Worm (Caenorhabditis elegans) whole organism, young adult: Measurements from ENCODE around the gene T09B9.3.

Experiments
- C17E4.6 ChIP-seq: fragments of 200-800 bp; sonication (Bioruptor generic); IDR thresholded peaks from 2 replicates; pipeline ENCODE4 v1.3.6; 2022; ENCODE audit warnings: missing genetic modification reagents, missing genetic modification characterization, missing compliant biosample characterization
- akir-1 ChIP-seq: fragments of 200-800 bp; sonication (Bioruptor generic); optimal IDR thresholded peaks from 2 replicates; lab custom pipeline; 2018; ENCODE audit warnings: mild to moderate bottlenecking, missing genetic modification characterization, moderate library complexity, missing compliant biosample characterization
- ceh-58 ChIP-seq: fragments of 200-800 bp; sonication (Bioruptor generic); IDR thresholded peaks from 2 replicates; pipeline ENCODE4 v1.3.6; 2022; ENCODE audit warnings: missing genetic modification characterization, missing compliant biosample characterization
- ceh-79 ChIP-seq: sonication (generic microtip); optimal IDR thresholded peaks from 2 replicates; lab custom pipeline; 2017; ENCODE audit warnings: mild to moderate bottlenecking, missing genetic modification characterization, missing compliant biosample characterization
- dpff-1 ChIP-seq: sonication (generic microtip); optimal IDR thresholded peaks from 2 replicates; lab custom pipeline; 2017; ENCODE audit warnings: mild to moderate bottlenecking, missing genetic modification characterization, missing compliant biosample characterization
- efl-1 ChIP-seq: fragments of 150-350 bp; optimal IDR thresholded peaks from 2 replicates; lab custom pipeline; 2014; ENCODE audit warnings: missing biosample characterization, missing genetic modification reagents, missing genetic modification characterization
- lin-35 ChIP-seq, 3 experiments: fragments of 150-350 bp in 2 of 3; sonication (generic microtip) in 1 of 3; optimal IDR thresholded peaks; 2 replicates each; lab custom pipeline; 2014 to 2018; ENCODE audit warnings: missing biosample characterization in 3 of 3, missing genetic modification characterization in 3 of 3, missing genetic modification reagents in 3 of 3
- nfya-2 ChIP-seq: fragments of 200-800 bp; sonication (Bioruptor generic); IDR thresholded peaks from 2 replicates; pipeline ENCODE4 v1.3.6; 2022; ENCODE audit warnings: missing genetic modification reagents, missing genetic modification characterization, missing compliant biosample characterization
- snpc-4 ChIP-seq, 5 experiments: fragments of 150-350 bp in 1 of 5; sonication (generic microtip) in 4 of 5; optimal IDR thresholded peaks; 2 replicates each; lab custom pipeline; 2014 to 2018; ENCODE audit warnings: missing genetic modification characterization in 5 of 5, missing biosample characterization in 3 of 5, antibody characterized with exemption in 2 of 5, mild to moderate bottlenecking in 2 of 5, missing compliant biosample characterization in 2 of 5, missing genotype in 2 of 5, moderate library complexity in 2 of 5, missing genetic modification reagents in 1 of 5
- somi-1 ChIP-seq: fragments of 200-800 bp; sonication (Bioruptor generic); optimal IDR thresholded peaks from 2 replicates; lab custom pipeline; 2018; ENCODE audit warnings: mild to moderate bottlenecking, missing genetic modification characterization, missing compliant biosample characterization
- unc-130 ChIP-seq: sonication (generic microtip); optimal IDR thresholded peaks from 2 replicates; lab custom pipeline; 2016; ENCODE audit warnings: missing genetic modification reagents, missing genetic modification characterization, missing compliant biosample characterization
- unc-62 ChIP-seq: fragments of 150-350 bp; optimal IDR thresholded peaks from 2 replicates; lab custom pipeline; 2014; ENCODE audit warnings: missing biosample characterization, missing genetic modification reagents, missing genetic modification characterization
- ztf-26 ChIP-seq: sonication (generic microtip); optimal IDR thresholded peaks from 2 replicates; lab custom pipeline; 2017; ENCODE audit warnings: missing genetic modification characterization, missing compliant biosample characterization
- ztf-28 ChIP-seq: fragments of 200-800 bp; sonication (Bioruptor generic); IDR thresholded peaks from 2 replicates; pipeline ENCODE4 v1.3.6; 2022; ENCODE audit warnings: missing genetic modification reagents, missing genetic modification characterization, missing compliant biosample characterization

DNA sequence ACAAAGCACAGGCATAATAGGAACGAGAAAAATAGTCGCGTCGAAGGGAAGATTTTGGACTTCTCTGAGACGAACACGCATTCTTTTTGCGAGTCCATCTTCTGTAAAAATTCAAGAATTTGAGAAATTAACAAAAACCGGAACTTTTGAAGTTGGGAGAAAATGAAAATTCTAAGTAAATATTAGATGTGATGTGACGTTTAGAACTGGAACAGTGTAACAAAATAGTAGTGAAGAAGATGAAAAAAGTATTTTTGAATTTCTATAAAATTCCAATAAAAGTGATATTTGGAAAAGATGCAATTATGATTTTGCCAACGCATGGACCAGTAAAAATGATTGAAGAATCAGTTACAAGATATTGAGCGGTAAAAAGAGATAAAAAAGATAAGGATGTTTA, 3.7 kb upstream of the T09B9.3 start, which contains the start of gene slc-17.9:
- TF ChIP-seq efl-1 (GFP tag; lab: Kevin White, UChicago) (no peak), unc-130 (GFP tag; lab: Kevin White, UChicago) (no peak), nfya-2 (no peak), akir-1 (GFP tag; lab: Kevin White, UChicago) (no peak), dpff-1 (no peak), ceh-79 (tag; lab: Kevin White, UChicago) (no peak), lin-35 (GFP tag; optimal IDR thresholded peaks at IDR 0.05; lab: Kevin White, UChicago) (no peak), snpc-4 (GFP tag; optimal IDR thresholded peaks at IDR 0.05; lab: Kevin White, UChicago) (no peak), snpc-4 (tag; optimal IDR thresholded peaks at IDR 0.05; lab: Kevin White, UChicago) (no peak), ztf-26 (tag; lab: Kevin White, UChicago) (no peak), C17E4.6 (no peak), ceh-58 (GFP tag; lab: Robert Waterston, UW) (no peak), somi-1 (GFP tag; lab: Kevin White, UChicago) (no peak), unc-62 (no peak), ztf-28 (GFP tag; lab: Robert Waterston, UW) (no peak)
